Fruit fly (Drosophila melanogaster): ENCODE data around the gene CG6321.
A peak's percentile ranks its signal among the peaks of the same experiment; 100 is the strongest.

The CG6321 gene

dm6 chr3L:11096195-11096908, 35.3 kb upstream of the CG6321 start, which contains the start of the genes CG46439, Iyd and CG33947 (continued):
- TF ChIP-seq HmgZ (tag; optimal IDR thresholded peaks at IDR 0.05) (peak; percentile 13), CG17802 (tag; optimal IDR thresholded peaks at IDR 0.05) (no peak), h (optimal IDR thresholded peaks at IDR 0.05) (no peak), H2.0 (GFP tag; IDR thresholded peaks at IDR 0.05) (no peak), CG13624 (GFP tag; optimal IDR thresholded peaks at IDR 0.05) (no peak), Mes4 (GFP tag; optimal IDR thresholded peaks at IDR 0.05) (no peak), pb (GFP tag; optimal IDR thresholded peaks at IDR 0.05) (no peak), CG10959 (GFP tag; IDR thresholded peaks at IDR 0.05) (no peak), Bteb2 (GFP tag; optimal IDR thresholded peaks at IDR 0.05) (no peak), fu2 (GFP tag; optimal IDR thresholded peaks at IDR 0.05) (no peak), CG8765 (GFP tag; IDR thresholded peaks at IDR 0.05) (no peak), CG6272 (GFP tag; IDR thresholded peaks at IDR 0.05) (no peak), CG14050 (GFP tag; IDR thresholded peaks at IDR 0.05) (no peak), sug (tag; optimal IDR thresholded peaks at IDR 0.05) (peak; percentile 11), ham (GFP tag; IDR thresholded peaks at IDR 0.05) (no peak), CG6813 (GFP tag; optimal IDR thresholded peaks at IDR 0.05) (no peak), Sry-δ (GFP tag; optimal IDR thresholded peaks at IDR 0.05) (no peak), cg (GFP tag; optimal IDR thresholded peaks at IDR 0.05) (no peak), sima (GFP tag; optimal IDR thresholded peaks at IDR 0.05) (no peak), Sox100B (GFP tag; optimal IDR thresholded peaks at IDR 0.05) (no peak), CG14441 (GFP tag; IDR thresholded peaks at IDR 0.05) (peak; percentile 29; the same call in 1 of the 2 replicates), Six4 (GFP tag; optimal IDR thresholded peaks at IDR 0.05) (no peak), tin (GFP tag; optimal IDR thresholded peaks at IDR 0.05) (no peak), CoRest (tag; optimal IDR thresholded peaks at IDR 0.05) (no peak), kah (GFP tag; optimal IDR thresholded peaks at IDR 0.05) (no peak), CG10431 (GFP tag; optimal IDR thresholded peaks at IDR 0.05) (no peak), hb (GFP tag; IDR thresholded peaks at IDR 0.05; ENCODE audit: partially characterized antibody) (no peak), CG12769 (tag; optimal IDR thresholded peaks at IDR 0.05) (no peak), tgo (GFP tag; IDR thresholded peaks at IDR 0.05) (no peak), otp (GFP tag; IDR thresholded peaks at IDR 0.05) (no peak), MTF-1 (GFP tag; optimal IDR thresholded peaks at IDR 0.05; ENCODE audit: borderline replicate concordance) (no peak), odd (GFP tag; optimal IDR thresholded peaks at IDR 0.05) (no peak), CG10366 (GFP tag; IDR thresholded peaks at IDR 0.05) (no peak), CkIIα-i1 (GFP tag; IDR thresholded peaks at IDR 0.05) (no peak), Gug (GFP tag; IDR thresholded peaks at IDR 0.05) (no peak), Ravus (GFP tag; IDR thresholded peaks at IDR 0.05) (no peak), ranshi (GFP tag; IDR thresholded peaks at IDR 0.05) (no peak), CG2129 (GFP tag; IDR thresholded peaks at IDR 0.05; ENCODE audit: partially characterized antibody) (no peak), CG11093 (GFP tag; IDR thresholded peaks at IDR 0.05) (no peak), cas (GFP tag; IDR thresholded peaks at IDR 0.05) (no peak), bbx (GFP tag; IDR thresholded peaks at IDR 0.05; ENCODE audit: partially characterized antibody) (no peak), CG31224 (GFP tag; IDR thresholded peaks at IDR 0.05) (no peak), CG6689 (GFP tag; IDR thresholded peaks at IDR 0.05) (peak; percentile 24; the same call in 1 of the 2 replicates), trh (GFP tag; optimal IDR thresholded peaks at IDR 0.05) (no peak), CG11456 (GFP tag; IDR thresholded peaks at IDR 0.05) (no peak), gcm2 (GFP tag; optimal IDR thresholded peaks at IDR 0.05) (no peak), Atf6 (GFP tag; IDR thresholded peaks at IDR 0.05) (peak; percentile 56), zfh2 (GFP tag; optimal IDR thresholded peaks at IDR 0.05) (peak; percentile 22), ssp (GFP tag; IDR thresholded peaks at IDR 0.05) (no peak), CG34224 (GFP tag; IDR thresholded peaks at IDR 0.05; ENCODE audit: partially characterized antibody) (peak; percentile 56; the same call in 2 of the 3 replicates), CG16813 (GFP tag; IDR thresholded peaks at IDR 0.05; ENCODE audit: partially characterized antibody) (0 out of 3 replicates have a peak, but pooled peaks have one; percentile 16)

Data from whole organism, embryonic.